Worm (Caenorhabditis elegans) whole organism, L3 larva: Measurements from ENCODE around the gene T01C3.2.
"Not testable (repeated sequence)": the region's sequence is repeated elsewhere in the genome, so short reads cannot be mapped to it uniquely, and the experiment has no call there.

Experiments
- ZK546.5 ChIP-seq: sonication (generic microtip); optimal IDR thresholded peaks from 2 replicates; lab custom pipeline; 2017; ENCODE audit warnings: missing biosample characterization, missing genetic modification characterization
- ceh-16 ChIP-seq: sonication (generic microtip); optimal IDR thresholded peaks from 2 replicates; lab custom pipeline; 2017; ENCODE audit warnings: missing biosample characterization, missing genetic modification characterization
- jun-1 ChIP-seq: fragments of 150-350 bp; optimal IDR thresholded peaks from 2 replicates; lab custom pipeline; 2014; ENCODE audit warnings: missing biosample characterization, missing genetic modification reagents, missing genetic modification characterization
- lsy-12 ChIP-seq: sonication (generic microtip); optimal IDR thresholded peaks from 2 replicates; lab custom pipeline; 2016; ENCODE audit warnings: mild to moderate bottlenecking, missing genetic modification characterization, missing compliant biosample characterization
- nhr-11 ChIP-seq: fragments of 150-350 bp; optimal IDR thresholded peaks from 2 replicates; lab custom pipeline; 2014; ENCODE audit warnings: missing biosample characterization, missing genetic modification characterization
- nhr-23 ChIP-seq: fragments of 150-350 bp; optimal IDR thresholded peaks from 2 replicates; lab custom pipeline; 2014; ENCODE audit warnings: missing biosample characterization, missing genetic modification reagents, missing genetic modification characterization
- nhr-237 ChIP-seq: fragments of 150-350 bp; optimal IDR thresholded peaks from 2 replicates; lab custom pipeline; 2014; ENCODE audit warnings: missing biosample characterization, missing genetic modification characterization
- nhr-77 ChIP-seq: fragments of 150-350 bp; optimal IDR thresholded peaks from 2 replicates; lab custom pipeline; 2014; ENCODE audit warnings: missing biosample characterization, missing genetic modification characterization
- snpc-4 ChIP-seq: fragments of 150-350 bp; optimal IDR thresholded peaks from 2 replicates; lab custom pipeline; 2014; ENCODE audit warnings: missing biosample characterization, missing genetic modification characterization

T01C3.2 gene

DNA sequence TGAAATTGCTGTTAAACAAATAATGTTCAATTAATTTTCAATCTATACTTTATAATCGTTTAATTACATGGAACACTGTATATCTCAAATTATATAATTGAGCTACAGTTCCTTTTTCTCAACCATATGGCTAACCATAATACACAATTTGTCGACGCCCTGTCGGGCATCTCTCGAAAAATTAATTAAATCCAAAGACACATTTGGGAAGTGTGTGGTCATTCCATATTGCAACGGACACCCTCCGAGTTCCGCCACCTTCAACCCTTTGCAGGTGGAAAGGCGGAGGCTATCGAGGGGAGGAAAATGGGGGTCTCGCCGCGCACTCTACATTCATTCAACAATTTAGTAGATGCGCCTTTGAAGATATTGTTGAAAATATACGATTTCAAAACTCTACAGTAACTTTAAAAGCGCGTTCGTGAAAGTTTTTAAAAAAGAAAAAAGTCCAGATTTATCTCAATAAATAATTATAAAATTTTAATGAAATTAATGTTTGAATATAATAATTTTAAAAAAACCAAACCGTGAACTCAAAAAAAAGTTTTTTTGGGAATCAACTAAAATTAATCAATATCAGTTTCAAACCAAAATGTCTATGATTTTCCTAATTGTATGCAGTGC lies 38.0 kb downstream of the T01C3.2 start, which contains the start of gene F14H8.8 (continued):
- peak; percentile 93 for TF ChIP-seq snpc-4 (tag; lab: Kevin White, UChicago)
- TF ChIP-seq nhr-23 (tag; lab: Kevin White, UChicago) = peak; percentile 23
- TF ChIP-seq nhr-11 (tag; lab: Kevin White, UChicago) = no peak
- TF ChIP-seq nhr-237 (tag; lab: Kevin White, UChicago) = no peak
- no peak for TF ChIP-seq lsy-12 (tag; lab: Kevin White, UChicago)

DNA sequence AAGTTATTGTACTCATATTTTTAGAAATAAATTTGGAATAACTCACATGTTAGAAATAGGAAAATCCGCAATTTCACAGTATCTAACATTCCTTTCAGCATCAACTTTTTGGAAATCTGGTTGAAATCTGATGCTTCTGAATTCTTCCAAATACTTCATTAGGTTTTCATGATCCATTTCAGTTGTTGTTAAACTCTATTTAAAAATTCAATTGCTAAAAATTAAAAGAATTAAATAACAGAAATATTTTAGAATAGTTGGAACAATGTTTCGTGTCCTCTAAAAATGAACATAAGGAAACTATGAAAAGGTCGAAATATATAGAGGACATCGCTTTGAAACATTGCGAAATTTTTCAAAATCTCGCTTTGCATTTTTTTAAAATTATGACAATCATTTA lies 40.4 kb downstream of the T01C3.2 start, which contains the start of gene cng-1:
cng-1 (minus strand) TSS at position 101 of the 400 bp plus-strand sequence.
- not testable (repeated sequence) for TF ChIP-seq ZK546.5, snpc-4, nhr-11 (tag; lab: Kevin White, UChicago)

DNA sequence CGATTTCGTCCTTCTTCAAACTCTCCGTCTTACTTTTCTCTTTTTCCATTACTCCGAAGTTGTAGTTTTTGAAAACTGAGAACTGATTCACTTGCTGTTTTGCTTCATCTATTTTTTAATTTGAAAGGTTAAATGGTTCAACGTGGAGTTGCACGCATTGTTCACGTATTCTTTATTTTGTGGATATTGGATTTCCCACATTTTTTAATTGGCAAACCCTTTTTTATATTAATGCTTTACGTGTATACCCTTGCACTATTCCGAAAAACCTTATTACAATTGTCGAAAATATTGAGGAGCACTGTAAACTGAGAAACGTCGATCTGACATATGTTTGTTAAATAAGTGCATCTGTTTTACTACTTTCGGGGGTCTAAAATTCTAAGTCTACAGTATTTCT lies 45.8 kb downstream of the T01C3.2 start, which contains the start of gene melo-3:
melo-3 (minus strand) TSS at position 101 of the 400 bp plus-strand sequence.
- TF ChIP-seq jun-1, nhr-77, ceh-16 (tag; lab: Kevin White, UChicago): not testable (repeated sequence)
